Fruit fly (Drosophila melanogaster): ENCODE measurements around the gene Cyt-c1.

Cyt-c1 gene

dm6 chr3L:5360039-5360988, at the start of gene Cyt-c1:
Cyt-c1 (plus strand) TSS chr3L:5360211.
- no peak for TF ChIP-seq CTCF (optimal IDR thresholded peaks at IDR 0.05)
- no peak for TF ChIP-seq CG8478 (optimal IDR thresholded peaks at IDR 0.05)

dm6 chr3L:5327821-5328220, 32.2 kb upstream of the Cyt-c1 start:
- TF ChIP-seq CG8478 (optimal IDR thresholded peaks at IDR 0.05) = no peak
- no peak for TF ChIP-seq CTCF (optimal IDR thresholded peaks at IDR 0.05)

dm6 chr3L:5329460-5329859, 30.6 kb upstream of the Cyt-c1 start:
- no peak for TF ChIP-seq CTCF (optimal IDR thresholded peaks at IDR 0.05)
- TF ChIP-seq CG8478 (optimal IDR thresholded peaks at IDR 0.05) = no peak

dm6 chr3L:5341770-5342318, 18.2 kb upstream of the Cyt-c1 start:
- TF ChIP-seq CG8478 (optimal IDR thresholded peaks at IDR 0.05) = no peak
- no peak for TF ChIP-seq CTCF (optimal IDR thresholded peaks at IDR 0.05)

- TF ChIP-seq CTCF (optimal IDR thresholded peaks at IDR 0.05) (no peak), CG8478 (optimal IDR thresholded peaks at IDR 0.05) (no peak)
Observed at dm6 chr3L:5342909-5343710, 16.9 kb upstream of the Cyt-c1 start.

- TF ChIP-seq CTCF (optimal IDR thresholded peaks at IDR 0.05) (no peak), CG8478 (optimal IDR thresholded peaks at IDR 0.05) (no peak)
Observed at dm6 chr3L:5348987-5349386, 11.0 kb upstream of the Cyt-c1 start.

- no peak for TF ChIP-seq CG8478 (optimal IDR thresholded peaks at IDR 0.05)
- no peak for TF ChIP-seq CTCF (optimal IDR thresholded peaks at IDR 0.05)
Observed at dm6 chr3L:5349751-5350310, 10.2 kb upstream of the Cyt-c1 start.

dm6 chr3L:5351348-5351850, 8.6 kb upstream of the Cyt-c1 start:
- TF ChIP-seq CTCF (optimal IDR thresholded peaks at IDR 0.05) = no peak
- TF ChIP-seq CG8478 (optimal IDR thresholded peaks at IDR 0.05) = no peak

- TF ChIP-seq CG8478 (optimal IDR thresholded peaks at IDR 0.05) (no peak), CTCF (optimal IDR thresholded peaks at IDR 0.05) (no peak)
Observed at dm6 chr3L:5352684-5353322, 7.2 kb upstream of the Cyt-c1 start.

dm6 chr3L:5353484-5354056, 6.4 kb upstream of the Cyt-c1 start:
- TF ChIP-seq CG8478 (optimal IDR thresholded peaks at IDR 0.05) (no peak), CTCF (optimal IDR thresholded peaks at IDR 0.05) (no peak)

- TF ChIP-seq CTCF (optimal IDR thresholded peaks at IDR 0.05) (no peak), CG8478 (optimal IDR thresholded peaks at IDR 0.05) (no peak)
Observed at dm6 chr3L:5354472-5354871, 5.5 kb upstream of the Cyt-c1 start.

- TF ChIP-seq CG8478 (optimal IDR thresholded peaks at IDR 0.05) (no peak), CTCF (optimal IDR thresholded peaks at IDR 0.05) (no peak)
Observed at dm6 chr3L:5355074-5355790, 4.8 kb upstream of the Cyt-c1 start, which contains the start of gene CG46456. CG46456 (minus strand) TSS chr3L:5355346.

dm6 chr3L:5355823-5356049, 4.3 kb upstream of the Cyt-c1 start, which contains the start of gene lama:
lama (minus strand) TSS chr3L:5355923.
- TF ChIP-seq CG8478 (optimal IDR thresholded peaks at IDR 0.05) (no peak), CTCF (optimal IDR thresholded peaks at IDR 0.05) (no peak)
